Fruit fly (Drosophila melanogaster): Measurements from ENCODE around the gene Rab11.

Gene Rab11

DNA sequence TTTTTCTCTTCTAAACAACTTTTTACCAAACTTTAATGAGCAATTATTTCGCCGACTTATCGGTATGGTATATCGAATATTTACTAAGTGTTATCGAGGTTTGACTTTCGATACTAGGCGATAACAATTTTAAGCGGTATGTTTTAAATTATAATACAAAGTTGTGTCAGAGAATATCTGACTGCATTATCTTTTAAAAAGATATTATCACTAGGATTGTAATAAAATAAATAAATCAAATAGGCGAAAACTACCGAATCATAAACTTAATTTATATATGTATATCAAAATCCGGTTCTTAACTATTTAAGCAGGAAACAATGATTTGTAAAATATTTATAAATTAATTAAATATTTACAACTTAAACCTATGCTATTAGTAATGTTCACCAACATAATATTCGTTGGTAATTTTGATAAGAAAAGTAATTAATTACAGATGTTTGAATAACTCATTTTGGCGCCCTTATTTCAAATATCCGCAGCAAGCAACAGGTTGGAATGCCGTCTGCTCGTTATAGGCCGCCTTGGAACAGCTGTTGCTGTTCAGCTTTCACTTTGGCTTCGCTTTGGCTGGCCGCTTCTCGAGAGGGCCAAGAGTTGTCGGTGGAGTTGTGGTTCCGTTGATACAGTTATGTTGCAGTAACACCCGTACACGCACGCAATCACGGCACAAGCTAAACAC, 3.2 kb upstream of the Rab11 start, which contains the start of the genes Sec15 and rtet (continued):
- no peak for TF ChIP-seq Neu2 (GFP tag; optimal IDR thresholded peaks at IDR 0.05; ENCODE audit: borderline replicate concordance)
- TF ChIP-seq Usf (GFP tag; optimal IDR thresholded peaks at IDR 0.05), result peak; percentile 40
- peak; percentile 10 for TF ChIP-seq Bdp1 (GFP tag; optimal IDR thresholded peaks at IDR 0.05)
- peak; percentile 60 for TF ChIP-seq CG11723 (GFP tag; optimal IDR thresholded peaks at IDR 0.05)
- TF ChIP-seq klu (GFP tag; IDR thresholded peaks at IDR 0.05), result no peak
- TF ChIP-seq tin (GFP tag; optimal IDR thresholded peaks at IDR 0.05), result peak; percentile 61
- TF ChIP-seq CG2678 (tag; optimal IDR thresholded peaks at IDR 0.05), result no peak
- TF ChIP-seq tx (GFP tag; optimal IDR thresholded peaks at IDR 0.05), result peak; percentile 19
- peak; percentile 91 for TF ChIP-seq CG1792 (GFP tag; optimal IDR thresholded peaks at IDR 0.05)
- no peak for TF ChIP-seq CG4282 (GFP tag; optimal IDR thresholded peaks at IDR 0.05)
- TF ChIP-seq CG2889 (GFP tag; IDR thresholded peaks at IDR 0.05), result peak; percentile 42; the same call in 1 of the 3 replicates
- no peak for TF ChIP-seq D (optimal IDR thresholded peaks at IDR 0.05)
- TF ChIP-seq D (GFP tag; optimal IDR thresholded peaks at IDR 0.05), result peak; percentile 24
- TF ChIP-seq CG5953 (GFP tag; IDR thresholded peaks at IDR 0.05), result 0 out of 2 replicates have a peak, but pooled peaks have one; percentile 16
- peak; percentile 66 for TF ChIP-seq dysf (GFP tag; IDR thresholded peaks at IDR 0.05)
- no peak for TF ChIP-seq cato (GFP tag; optimal IDR thresholded peaks at IDR 0.05; ENCODE audit: borderline replicate concordance)
- peak; percentile 50 for TF ChIP-seq Fer3 (tag; optimal IDR thresholded peaks at IDR 0.05)
- peak; percentile 78 for TF ChIP-seq Sox102F (GFP tag; optimal IDR thresholded peaks at IDR 0.05)
- peak; percentile 42 for TF ChIP-seq pho (GFP tag; optimal IDR thresholded peaks at IDR 0.05)
- TF ChIP-seq knrl (GFP tag; IDR thresholded peaks at IDR 0.05; ENCODE audit: partially characterized antibody), result peak; percentile 73; the same call in 2 of the 3 replicates
- TF ChIP-seq bcd (GFP tag; optimal IDR thresholded peaks at IDR 0.05), result peak; percentile 45
- peak; percentile 48 for TF ChIP-seq trem (tag; optimal IDR thresholded peaks at IDR 0.05)
- no peak for TF ChIP-seq ftz-f1 (GFP tag; optimal IDR thresholded peaks at IDR 0.05)
- TF ChIP-seq CG6765 (GFP tag; optimal IDR thresholded peaks at IDR 0.05), result peak; percentile 25
- TF ChIP-seq Gug (GFP tag; IDR thresholded peaks at IDR 0.05), result no peak
- TF ChIP-seq otp (GFP tag; IDR thresholded peaks at IDR 0.05), result peak; percentile 32; the same call in 1 of the 3 replicates
- no peak for TF ChIP-seq CG6813 (GFP tag; optimal IDR thresholded peaks at IDR 0.05)
- peak; percentile 61; the same call in 1 of the 3 replicates for TF ChIP-seq Dbx (GFP tag; IDR thresholded peaks at IDR 0.05)
- TF ChIP-seq jing (GFP tag; optimal IDR thresholded peaks at IDR 0.05), result no peak
- peak; percentile 17 for TF ChIP-seq Dip3 (GFP tag; optimal IDR thresholded peaks at IDR 0.05)
- TF ChIP-seq pan (optimal IDR thresholded peaks at IDR 0.05), result no peak
- TF ChIP-seq pan (GFP tag; optimal IDR thresholded peaks at IDR 0.05 in 1 of 2, IDR thresholded peaks at IDR 0.05 in 1 of 2), result peak in 1 of 2 experiments; percentile 54
- peak; percentile 70 for TF ChIP-seq slbo (GFP tag; IDR thresholded peaks at IDR 0.05)
- TF ChIP-seq CG11456 (GFP tag; IDR thresholded peaks at IDR 0.05), result peak; percentile 45; the same call in 1 of the 3 replicates
- no peak for TF ChIP-seq CG17912 (GFP tag; optimal IDR thresholded peaks at IDR 0.05)
- no peak for TF ChIP-seq salm (tag; optimal IDR thresholded peaks at IDR 0.05)
- no peak for TF ChIP-seq CG7839 (tag; optimal IDR thresholded peaks at IDR 0.05)
- TF ChIP-seq Fer1 (GFP tag; optimal IDR thresholded peaks at IDR 0.05), result peak; percentile 65
- peak; percentile 67 for TF ChIP-seq lilli (GFP tag; optimal IDR thresholded peaks at IDR 0.05)
- TF ChIP-seq Sry-δ (GFP tag; optimal IDR thresholded peaks at IDR 0.05), result peak; percentile 22
- peak; percentile 84 for TF ChIP-seq CG2120 (GFP tag; optimal IDR thresholded peaks at IDR 0.05)
- TF ChIP-seq zfh2 (GFP tag; optimal IDR thresholded peaks at IDR 0.05), result peak; percentile 1
- peak; percentile 60; the same call in 1 of the 2 replicates for TF ChIP-seq chm (GFP tag; IDR thresholded peaks at IDR 0.05)
- peak; percentile 60 for TF ChIP-seq ewg (GFP tag; optimal IDR thresholded peaks at IDR 0.05)
- TF ChIP-seq Hr51 (GFP tag; optimal IDR thresholded peaks at IDR 0.05), result peak; percentile 50 to 74
- 0 out of 3 replicates have a peak, but pooled peaks have one; percentile 23 for TF ChIP-seq so (GFP tag; IDR thresholded peaks at IDR 0.05)
- no peak for TF ChIP-seq CG4360 (GFP tag; IDR thresholded peaks at IDR 0.05)
- TF ChIP-seq CG12104 (GFP tag; optimal IDR thresholded peaks at IDR 0.05), result peak; percentile 21
- TF ChIP-seq Ssrp (tag; optimal IDR thresholded peaks at IDR 0.05), result peak; percentile 72
- peak; percentile 72 for TF ChIP-seq CG4328 (GFP tag; optimal IDR thresholded peaks at IDR 0.05)

Measured in whole organism, embryonic.